Fruit fly (Drosophila melanogaster) whole organism, wandering third instar larva: ENCODE results near the gene CG15772.

Source experiments
- Abd-B ChIP-seq: fragments of >200 bp; optimal IDR thresholded peaks from 2 replicates; lab custom pipeline; 2017; ENCODE audit warnings: missing biosample characterization, missing genetic modification characterization
- CG32264 ChIP-seq: fragments of 200-800 bp; sonication (Bioruptor generic); optimal IDR thresholded peaks from 2 replicates; lab custom pipeline; 2016; ENCODE audit warnings: missing biosample characterization, missing genetic modification characterization
- CG9705 ChIP-seq: fragments of 200-800 bp; sonication (Bioruptor generic); optimal IDR thresholded peaks from 2 replicates; lab custom pipeline; 2018; ENCODE audit warnings: missing biosample characterization, mild to moderate bottlenecking, missing genetic modification characterization
- CrebA ChIP-seq: fragments of 200-800 bp; sonication (Bioruptor generic); optimal IDR thresholded peaks from 2 replicates; lab custom pipeline; 2016; ENCODE audit warnings: missing biosample characterization, mild to moderate bottlenecking, missing genetic modification characterization, borderline replicate concordance
- Dfd ChIP-seq: fragments of >200 bp; optimal IDR thresholded peaks from 2 replicates; lab custom pipeline; 2017; ENCODE audit warnings: missing biosample characterization, missing genetic modification characterization
- Dif ChIP-seq: fragments of 200-275, 200-300 bp; sonication (Bioruptor generic); optimal IDR thresholded peaks from 2 replicates; lab custom pipeline; 2018; ENCODE audit warnings: missing biosample characterization, missing genetic modification characterization; ENCODE audit not compliant: partially characterized antibody
- GATAd ChIP-seq: sonication (Bioruptor generic); optimal IDR thresholded peaks from 2 replicates; lab custom pipeline; 2016; ENCODE audit warnings: missing biosample characterization, missing genetic modification characterization
- HLH106 ChIP-seq: fragments of 200-800 bp; optimal IDR thresholded peaks from 3 replicates; lab custom pipeline; 2019; ENCODE audit warnings: missing biosample characterization, mild to moderate bottlenecking, missing genetic modification characterization, moderate library complexity
- Hnf4 ChIP-seq: fragments of 200-800 bp; sonication (Bioruptor generic); optimal IDR thresholded peaks from 2 replicates; lab custom pipeline; 2016; ENCODE audit warnings: missing biosample characterization, mild to moderate bottlenecking, missing genetic modification characterization
- Hr78 ChIP-seq: fragments of >200 bp; optimal IDR thresholded peaks from 2 replicates; lab custom pipeline; 2017; ENCODE audit warnings: missing biosample characterization, missing genetic modification characterization
- Hr83 ChIP-seq: fragments of 200-300 bp; sonication (Bioruptor generic); optimal IDR thresholded peaks from 2 replicates; lab custom pipeline; 2016; ENCODE audit warnings: missing biosample characterization, mild to moderate bottlenecking, missing genetic modification characterization, moderate library complexity; ENCODE audit not compliant: poor library complexity, severe bottlenecking
- Jra ChIP-seq: sonication (Bioruptor generic); optimal IDR thresholded peaks from 2 replicates; lab custom pipeline; 2016; ENCODE audit warnings: missing biosample characterization, missing genetic modification characterization
- Mio ChIP-seq: sonication (Bioruptor generic); optimal IDR thresholded peaks from 2 replicates; lab custom pipeline; 2016; ENCODE audit warnings: missing biosample characterization, missing genetic modification characterization
- Myc ChIP-seq: fragments of >200 bp; optimal IDR thresholded peaks from 2 replicates; lab custom pipeline; 2017
- N ChIP-seq: fragments of >200 bp; optimal IDR thresholded peaks from 2 replicates; lab custom pipeline; 2018; ENCODE audit warnings: missing biosample characterization, missing external identifiers, missing genetic modification characterization
- OdsH ChIP-seq: fragments of 200-800 bp; sonication (Bioruptor generic); optimal IDR thresholded peaks from 2 replicates; lab custom pipeline; 2016; ENCODE audit warnings: missing biosample characterization, mild to moderate bottlenecking, missing genetic modification characterization
- Rel ChIP-seq, 2 experiments: fragments of 200-800 bp; sonication (Bioruptor generic) in 1 of 2; optimal IDR thresholded peaks; 2 replicates in 1 of 2; 3 replicates in 1 of 2; lab custom pipeline; 2016 to 2019; ENCODE audit warnings: mild to moderate bottlenecking in 2 of 2, missing biosample characterization in 2 of 2, missing genetic modification characterization in 2 of 2, moderate library complexity in 1 of 2
- Sp1 ChIP-seq: fragments of 200-800 bp; sonication (Bioruptor generic); optimal IDR thresholded peaks from 3 replicates; lab custom pipeline; 2019; ENCODE audit warnings: missing biosample characterization, mild to moderate bottlenecking, missing genetic modification characterization, moderate library complexity
- Vsx2 ChIP-seq: fragments of 200-300, 225-300 bp; sonication (Bioruptor generic); optimal IDR thresholded peaks from 2 replicates; lab custom pipeline; 2018; ENCODE audit warnings: missing biosample characterization, missing genetic modification characterization; ENCODE audit not compliant: partially characterized antibody
- br ChIP-seq: fragments of 200-800 bp; sonication (Bioruptor generic); optimal IDR thresholded peaks from 2 replicates; lab custom pipeline; 2016; ENCODE audit warnings: missing biosample characterization, missing genetic modification characterization
- brk ChIP-seq: fragments of 200-800 bp; sonication (Bioruptor generic); optimal IDR thresholded peaks from 2 replicates; lab custom pipeline; 2016; ENCODE audit warnings: missing biosample characterization, mild to moderate bottlenecking, missing genetic modification characterization
- dl ChIP-seq, 2 experiments: fragments of 175-275, 200-275 bp in 1 of 2; fragments of 200-275 bp in 1 of 2; sonication (Bioruptor generic); optimal IDR thresholded peaks; lab custom pipeline; 2018; ENCODE audit warnings: mild to moderate bottlenecking in 2 of 2, missing biosample characterization in 2 of 2, missing genetic modification characterization in 2 of 2, moderate library complexity in 2 of 2; ENCODE audit not compliant: partially characterized antibody in 2 of 2, insufficient read depth in 1 of 2
- dmrt93B ChIP-seq: fragments of 200-800 bp; sonication (Bioruptor generic); optimal IDR thresholded peaks from 2 replicates; lab custom pipeline; 2018; ENCODE audit warnings: missing biosample characterization, mild to moderate bottlenecking, missing genetic modification characterization
- dsf ChIP-seq: sonication (Bioruptor generic); optimal IDR thresholded peaks from 2 replicates; lab custom pipeline; 2016; ENCODE audit warnings: missing biosample characterization, missing genetic modification characterization, borderline replicate concordance
- ey ChIP-seq: fragments of 200-800 bp; sonication (Bioruptor generic); optimal IDR thresholded peaks from 2 replicates; lab custom pipeline; 2016; ENCODE audit warnings: missing biosample characterization, missing genetic modification characterization
- foxo ChIP-seq, 2 experiments: fragments of 200-800 bp; sonication (Bioruptor generic); optimal IDR thresholded peaks; 2 replicates in 1 of 2; 3 replicates in 1 of 2; lab custom pipeline; 2016 to 2017; ENCODE audit warnings: missing biosample characterization in 2 of 2, missing genetic modification characterization in 2 of 2
- fru ChIP-seq: fragments of 200-800 bp; sonication (Bioruptor generic); optimal IDR thresholded peaks from 3 replicates; lab custom pipeline; 2016; ENCODE audit warnings: missing biosample characterization, mild to moderate bottlenecking, missing genetic modification characterization
- h ChIP-seq: fragments of 200-800 bp; sonication (Bioruptor generic); optimal IDR thresholded peaks from 3 replicates; lab custom pipeline; 2016; ENCODE audit warnings: missing biosample characterization, mild to moderate bottlenecking, missing genetic modification characterization
- jim ChIP-seq: fragments of 175-275, 200-325 bp; sonication (Bioruptor generic); optimal IDR thresholded peaks from 2 replicates; lab custom pipeline; 2016; ENCODE audit warnings: missing biosample characterization, mild to moderate bottlenecking, missing genetic modification characterization
- lola ChIP-seq: fragments of >200 bp; optimal IDR thresholded peaks from 2 replicates; lab custom pipeline; 2017; ENCODE audit warnings: missing biosample characterization, missing genetic modification characterization
- pan ChIP-seq: fragments of >200 bp; optimal IDR thresholded peaks from 2 replicates; lab custom pipeline; 2017
- psq ChIP-seq: fragments of 200-800 bp; sonication (Bioruptor generic); optimal IDR thresholded peaks from 3 replicates; lab custom pipeline; 2017; ENCODE audit warnings: missing biosample characterization, mild to moderate bottlenecking, missing genetic modification characterization, moderate library complexity
- rgr ChIP-seq: fragments of 200-800 bp; sonication (Bioruptor generic); optimal IDR thresholded peaks from 3 replicates; lab custom pipeline; 2016; ENCODE audit warnings: missing biosample characterization, mild to moderate bottlenecking, missing genetic modification characterization
- sage ChIP-seq: fragments of 200-800 bp; sonication (Bioruptor generic); optimal IDR thresholded peaks from 2 replicates; lab custom pipeline; 2016; ENCODE audit warnings: missing biosample characterization, mild to moderate bottlenecking, missing genetic modification characterization
- sv ChIP-seq: fragments of 200-800 bp; sonication (Bioruptor generic); optimal IDR thresholded peaks from 3 replicates; lab custom pipeline; 2016; ENCODE audit warnings: missing biosample characterization, missing genetic modification characterization
- tai ChIP-seq: sonication (Bioruptor generic); optimal IDR thresholded peaks from 2 replicates; lab custom pipeline; 2016; ENCODE audit warnings: missing biosample characterization, missing genetic modification characterization
- usp ChIP-seq: fragments of >200 bp; optimal IDR thresholded peaks from 2 replicates; lab custom pipeline; 2017; ENCODE audit warnings: missing biosample characterization, missing genetic modification characterization
- woc ChIP-seq: sonication (Bioruptor generic); optimal IDR thresholded peaks from 2 replicates; lab custom pipeline; 2016; ENCODE audit warnings: missing biosample characterization, mild to moderate bottlenecking, missing genetic modification characterization

CG15772 gene

dm6 chrX:5735268-5735941 is 16.6 kb upstream of the CG15772 start:
- no peak for TF ChIP-seq Abd-B (GFP tag; lab: Kevin White, UChicago)
- peak; percentile 47 for TF ChIP-seq sv (GFP tag; lab: Kevin White, UChicago)
- peak; percentile 67 for TF ChIP-seq Jra (GFP tag; lab: Kevin White, UChicago)
- no peak for TF ChIP-seq jim (GFP tag; lab: Kevin White, UChicago)
- TF ChIP-seq Vsx2 (GFP tag; lab: Kevin White, UChicago) = peak; percentile 82
- TF ChIP-seq pan (lab: Kevin White, UChicago) = no peak
- peak; percentile 29 for TF ChIP-seq CG9705 (GFP tag; lab: Kevin White, UChicago)
- no peak for TF ChIP-seq usp (GFP tag; lab: Kevin White, UChicago)
- no peak for TF ChIP-seq lola
- no peak for TF ChIP-seq dl (GFP tag; optimal IDR thresholded peaks at IDR 0.05; lab: Kevin White, UChicago; ENCODE audit: insufficient read depth in 1 of 2, partially characterized antibody in 2 of 2)
- TF ChIP-seq Hnf4 (GFP tag; lab: Kevin White, UChicago) = peak; percentile 89
- peak; percentile 54 to 94 for TF ChIP-seq foxo (GFP tag; optimal IDR thresholded peaks at IDR 0.05; lab: Kevin White, UChicago)
- TF ChIP-seq Dfd (GFP tag; lab: Kevin White, UChicago) = no peak
- TF ChIP-seq GATAd (GFP tag; lab: Kevin White, UChicago) = no peak
- TF ChIP-seq brk (GFP tag; lab: Kevin White, UChicago) = peak; percentile 69
- TF ChIP-seq psq (GFP tag; lab: Kevin White, UChicago) = peak; percentile 88
- peak; percentile 91 for TF ChIP-seq h (GFP tag; lab: Kevin White, UChicago)
- TF ChIP-seq tai (GFP tag; lab: Kevin White, UChicago) = no peak
- peak; percentile 86 for TF ChIP-seq HLH106 (tag; lab: Kevin White, UChicago)
- TF ChIP-seq dsf = peak; percentile 18
- peak; percentile 52 for TF ChIP-seq Hr83 (GFP tag; lab: Kevin White, UChicago)
- TF ChIP-seq OdsH (GFP tag; lab: Kevin White, UChicago) = peak; percentile 85
- peak; percentile 43 for TF ChIP-seq sage (GFP tag; lab: Kevin White, UChicago)
- TF ChIP-seq Dif (GFP tag; lab: Kevin White, UChicago) = no peak
- TF ChIP-seq rgr (GFP tag; lab: Kevin White, UChicago) = peak; percentile 93
- peak; percentile 85 for TF ChIP-seq Sp1 (GFP tag; lab: Kevin White, UChicago)
- peak; percentile 91 for TF ChIP-seq fru (GFP tag; lab: Kevin White, UChicago)
- TF ChIP-seq CrebA (GFP tag; lab: Kevin White, UChicago) = no peak
- no peak for TF ChIP-seq Myc (lab: Kevin White, UChicago)
- peak; percentile 88 for TF ChIP-seq br (GFP tag; lab: Kevin White, UChicago)
- no peak for TF ChIP-seq Mio (GFP tag; lab: Kevin White, UChicago)
- TF ChIP-seq Hr78 (GFP tag; lab: Kevin White, UChicago) = no peak
- TF ChIP-seq Rel (GFP tag; optimal IDR thresholded peaks at IDR 0.05; lab: Kevin White, UChicago) = no peak
- TF ChIP-seq Rel (tag; optimal IDR thresholded peaks at IDR 0.05; lab: Kevin White, UChicago) = peak; percentile 16
- peak; percentile 48 for TF ChIP-seq CG32264 (GFP tag; lab: Kevin White, UChicago)
- peak; percentile 66 for TF ChIP-seq dmrt93B (GFP tag; lab: Kevin White, UChicago)
- TF ChIP-seq ey (GFP tag; lab: Kevin White, UChicago) = peak; percentile 88
- no peak for TF ChIP-seq N (GFP tag; lab: Kevin White, UChicago)
- peak; percentile 70 for TF ChIP-seq woc (GFP tag; lab: Kevin White, UChicago)

- no peak for TF ChIP-seq Hr78 (GFP tag; lab: Kevin White, UChicago)
- TF ChIP-seq ey (GFP tag; lab: Kevin White, UChicago) = peak; percentile 4
- no peak for TF ChIP-seq Myc (lab: Kevin White, UChicago)
- TF ChIP-seq dmrt93B (GFP tag; lab: Kevin White, UChicago) = peak; percentile 10
- peak; percentile 14 for TF ChIP-seq br (GFP tag; lab: Kevin White, UChicago)
- peak in 1 of 2 experiments; percentile 55 for TF ChIP-seq foxo (GFP tag; optimal IDR thresholded peaks at IDR 0.05; lab: Kevin White, UChicago)
- peak; percentile 19 for TF ChIP-seq HLH106 (tag; lab: Kevin White, UChicago)
- TF ChIP-seq CG32264 (GFP tag; lab: Kevin White, UChicago) = no peak
- TF ChIP-seq woc (GFP tag; lab: Kevin White, UChicago) = no peak
- no peak for TF ChIP-seq lola
- peak; percentile 8 for TF ChIP-seq rgr (GFP tag; lab: Kevin White, UChicago)
- TF ChIP-seq CG9705 (GFP tag; lab: Kevin White, UChicago) = no peak
These were observed 14.9 kb upstream of the CG15772 start for dm6 chrX:5737157-5737556.
